Worm (Caenorhabditis elegans): Measurements from ENCODE around the gene srbc-82.

DNA sequence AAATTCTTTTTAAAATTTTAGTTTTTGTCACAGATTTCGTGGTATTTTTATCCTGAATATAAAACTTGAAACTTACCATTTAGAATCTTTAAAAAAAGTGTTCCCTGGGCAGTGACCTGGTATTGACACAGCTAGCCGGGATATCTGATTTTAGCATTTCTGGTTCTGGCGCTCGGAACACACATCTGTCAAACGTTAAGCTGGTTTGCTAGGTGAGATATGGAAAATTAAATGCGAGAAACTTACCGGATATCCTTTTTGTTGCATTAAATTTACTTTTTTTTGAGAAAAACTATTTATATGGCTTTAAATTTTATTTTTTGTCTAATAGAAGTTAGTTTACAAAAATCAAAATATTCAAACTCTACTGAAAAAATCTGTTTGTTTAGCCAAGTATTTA, 14.6 kb upstream of the srbc-82 start, which contains the start of gene F28G4.4:
- TF ChIP-seq snpc-4 (tag; optimal IDR thresholded peaks at IDR 0.05) (no peak), pha-4 (tag; optimal IDR thresholded peaks at IDR 0.05) (no peak), ztf-11 (tag; optimal IDR thresholded peaks at IDR 0.05) (no peak), nhr-28 (tag; optimal IDR thresholded peaks at IDR 0.05) (no peak), ces-1 (GFP tag; optimal IDR thresholded peaks at IDR 0.05) (no peak), cnd-1 (tag; optimal IDR thresholded peaks at IDR 0.05) (no peak), tbx-8 (GFP tag; optimal IDR thresholded peaks at IDR 0.05) (no peak)

Measured in whole organism, mixed stage, embryonic.